Fruit fly (Drosophila melanogaster): ENCODE measurements around the gene slou.

The slou gene

dm6 chr3R:21586914-21587459 lies 30.0 kb upstream of the slou start:
- TF ChIP-seq mam (GFP tag; optimal IDR thresholded peaks at IDR 0.05) (no peak), so (GFP tag; IDR thresholded peaks at IDR 0.05) (no peak), Nf-YC (tag; optimal IDR thresholded peaks at IDR 0.05) (peak; percentile 66), maf-S (GFP tag; optimal IDR thresholded peaks at IDR 0.05) (no peak), seq (GFP tag; IDR thresholded peaks at IDR 0.05) (no peak), CG17385 (GFP tag; optimal IDR thresholded peaks at IDR 0.05) (no peak), slbo (GFP tag; IDR thresholded peaks at IDR 0.05) (no peak), CG2889 (GFP tag; IDR thresholded peaks at IDR 0.05) (no peak), CG4404 (GFP tag; IDR thresholded peaks at IDR 0.05) (no peak), CG4730 (GFP tag; IDR thresholded peaks at IDR 0.05) (no peak), cato (GFP tag; optimal IDR thresholded peaks at IDR 0.05; ENCODE audit: borderline replicate concordance) (no peak), mirr (GFP tag; optimal IDR thresholded peaks at IDR 0.05) (no peak), eve (GFP tag; optimal IDR thresholded peaks at IDR 0.05) (peak in 1 of 2 experiments; percentile 24), tna (GFP tag; IDR thresholded peaks at IDR 0.05; ENCODE audit: partially characterized antibody) (no peak), cg (GFP tag; optimal IDR thresholded peaks at IDR 0.05) (no peak), CG9817 (tag; optimal IDR thresholded peaks at IDR 0.05) (no peak), pfk (GFP tag; optimal IDR thresholded peaks at IDR 0.05) (no peak), disco-r (GFP tag; optimal IDR thresholded peaks at IDR 0.05) (no peak), CG31365 (tag; optimal IDR thresholded peaks at IDR 0.05) (no peak), insv (GFP tag; optimal IDR thresholded peaks at IDR 0.05) (no peak), tup (GFP tag; optimal IDR thresholded peaks at IDR 0.05) (no peak), Ssrp (tag; optimal IDR thresholded peaks at IDR 0.05) (no peak), lab (GFP tag; optimal IDR thresholded peaks at IDR 0.05) (peak; percentile 7), CG3163 (GFP tag; optimal IDR thresholded peaks at IDR 0.05) (no peak), CG2116 (GFP tag; optimal IDR thresholded peaks at IDR 0.05) (no peak), sna (GFP tag; IDR thresholded peaks at IDR 0.05; ENCODE audit: partially characterized antibody) (no peak), GATAe (GFP tag; conservative IDR thresholded peaks at IDR 0.05) (peak; percentile 39; the same call in 1 of the 2 replicates), Nf-YB (GFP tag; optimal IDR thresholded peaks at IDR 0.05) (peak; percentile 66), hth (optimal IDR thresholded peaks at IDR 0.05) (no peak), Rfx (GFP tag; IDR thresholded peaks at IDR 0.05) (no peak), cwo (GFP tag; optimal IDR thresholded peaks at IDR 0.05) (peak; percentile 34), slp2 (GFP tag; optimal IDR thresholded peaks at IDR 0.05) (no peak), CG10543 (GFP tag; optimal IDR thresholded peaks at IDR 0.05) (no peak), CG8478 (optimal IDR thresholded peaks at IDR 0.05) (no peak), Dll (GFP tag; IDR thresholded peaks at IDR 0.05; ENCODE audit: partially characterized antibody) (no peak), grn (GFP tag; optimal IDR thresholded peaks at IDR 0.05) (peak; percentile 80), Blimp-1 (GFP tag; optimal IDR thresholded peaks at IDR 0.05) (no peak), sug (tag; optimal IDR thresholded peaks at IDR 0.05) (peak; percentile 24), CG16815 (GFP tag; optimal IDR thresholded peaks at IDR 0.05) (no peak), CG17802 (tag; optimal IDR thresholded peaks at IDR 0.05) (no peak), Hsf (GFP tag; optimal IDR thresholded peaks at IDR 0.05) (no peak), MESR4 (GFP tag; optimal IDR thresholded peaks at IDR 0.05) (no peak), CG12155 (GFP tag; optimal IDR thresholded peaks at IDR 0.05) (peak; percentile 56), dpn (GFP tag; optimal IDR thresholded peaks at IDR 0.05) (no peak), stwl (tag; optimal IDR thresholded peaks at IDR 0.05) (peak; percentile 67), tio (GFP tag; optimal IDR thresholded peaks at IDR 0.05) (no peak), Optix (GFP tag; IDR thresholded peaks at IDR 0.05) (no peak), CG31224 (GFP tag; IDR thresholded peaks at IDR 0.05) (no peak), CG6791 (GFP tag; IDR thresholded peaks at IDR 0.05; ENCODE audit: partially characterized antibody) (peak; percentile 16; the same call in 1 of the 3 replicates), CG11456 (GFP tag; IDR thresholded peaks at IDR 0.05) (no peak), sd (tag; optimal IDR thresholded peaks at IDR 0.05) (no peak)

Measured in whole organism, embryonic.